1 fruit fly cellular context compared by ENCODE assay signal in genomic region chr3R:13916546-13916945, dm6.
TF ChIP-seq lines count a peak whose summit lies in the region.

No protein-coding gene starts in this region.

TF ChIP-seq in whole organism, prepupa, 60 proteins besides CTCF, POLR2A, EP300 and RAD21 (continued from another document):
- TF ChIP-seq CG10631 (GFP tag; optimal IDR thresholded peaks at IDR 0.05; lab: Kevin White, UChicago) = peak; percentile 28
- no peak for TF ChIP-seq Lpt (GFP tag; optimal IDR thresholded peaks at IDR 0.05; lab: Kevin White, UChicago)
- peak; percentile 8 for TF ChIP-seq CG31627 (GFP tag; optimal IDR thresholded peaks at IDR 0.05; lab: Kevin White, UChicago)
- TF ChIP-seq CG11902 (GFP tag; optimal IDR thresholded peaks at IDR 0.05; lab: Kevin White, UChicago) = peak; percentile 4
- TF ChIP-seq Eip75B (GFP tag; optimal IDR thresholded peaks at IDR 0.05; lab: Kevin White, UChicago) = peak; percentile 25
- TF ChIP-seq fd85E (GFP tag; optimal IDR thresholded peaks at IDR 0.05; lab: Kevin White, UChicago) = no peak
- TF ChIP-seq CG16779 (tag; optimal IDR thresholded peaks at IDR 0.05; lab: Kevin White, UChicago) = no peak
- no peak for TF ChIP-seq CG11762 (GFP tag; optimal IDR thresholded peaks at IDR 0.05; lab: Kevin White, UChicago; ENCODE audit: insufficient read depth)
- TF ChIP-seq achi (GFP tag; optimal IDR thresholded peaks at IDR 0.05; lab: Kevin White, UChicago) = no peak
- no peak for TF ChIP-seq Eip93F (GFP tag; optimal IDR thresholded peaks at IDR 0.05; lab: Kevin White, UChicago)
- peak; percentile 46 for TF ChIP-seq pdm3 (GFP tag; optimal IDR thresholded peaks at IDR 0.05; lab: Kevin White, UChicago)
- no peak for TF ChIP-seq CG7368 (GFP tag; optimal IDR thresholded peaks at IDR 0.05; lab: Kevin White, UChicago)
- peak; percentile 82 for TF ChIP-seq Eip78C (GFP tag; lab: Kevin White, UChicago)
- peak; percentile 59 for TF ChIP-seq spab (GFP tag; optimal IDR thresholded peaks at IDR 0.05; lab: Kevin White, UChicago)
- peak; percentile 60 for TF ChIP-seq dsx (GFP tag; optimal IDR thresholded peaks at IDR 0.05; lab: Kevin White, UChicago; ENCODE audit: poor library complexity, severe bottlenecking)
- TF ChIP-seq CG9139 (GFP tag; optimal IDR thresholded peaks at IDR 0.05; lab: Kevin White, UChicago) = no peak
- TF ChIP-seq CG32006 (GFP tag; optimal IDR thresholded peaks at IDR 0.05; lab: Kevin White, UChicago) = no peak
- no peak for TF ChIP-seq Sox102F (GFP tag; optimal IDR thresholded peaks at IDR 0.05; lab: Kevin White, UChicago)
- peak; percentile 25 for TF ChIP-seq CG3919 (GFP tag; optimal IDR thresholded peaks at IDR 0.05; lab: Kevin White, UChicago)
- TF ChIP-seq Sox14 (GFP tag; optimal IDR thresholded peaks at IDR 0.05; lab: Kevin White, UChicago) = peak; percentile 57
- TF ChIP-seq CG8632 (GFP tag; optimal IDR thresholded peaks at IDR 0.05; lab: Kevin White, UChicago) = peak; percentile 28
- TF ChIP-seq CG4318 (GFP tag; optimal IDR thresholded peaks at IDR 0.05; lab: Kevin White, UChicago) = no peak
- TF ChIP-seq Smox (GFP tag; optimal IDR thresholded peaks at IDR 0.05; lab: Kevin White, UChicago) = peak; percentile 2
- TF ChIP-seq Ets96B (tag; optimal IDR thresholded peaks at IDR 0.05; lab: Kevin White, UChicago) = peak; percentile 57
- no peak for TF ChIP-seq Gug (GFP tag; IDR thresholded peaks at IDR 0.05; lab: Robert Waterston, UW)
- peak; percentile 26 for TF ChIP-seq lz (GFP tag; optimal IDR thresholded peaks at IDR 0.05; lab: Kevin White, UChicago)
- peak; percentile 60 for TF ChIP-seq CG10669 (GFP tag; optimal IDR thresholded peaks at IDR 0.05; lab: Kevin White, UChicago)
- no peak for TF ChIP-seq Hr4 (GFP tag; optimal IDR thresholded peaks at IDR 0.05; lab: Kevin White, UChicago)
